Worm (Caenorhabditis elegans) whole organism, L2 larva: ENCODE results near the gene C27C12.3.

ENCODE experiments used
- elt-3 ChIP-seq: sonication (generic microtip); optimal IDR thresholded peaks from 2 replicates; lab custom pipeline; 2017; ENCODE audit warnings: missing biosample characterization, missing genetic modification characterization
- nhr-25 ChIP-seq: fragments of 150-350 bp; sonication (generic microtip); optimal IDR thresholded peaks from 3 replicates; lab custom pipeline; 2014; ENCODE audit warnings: missing biosample characterization, missing genetic modification characterization
- nhr-77 ChIP-seq: fragments of 150-350 bp; optimal IDR thresholded peaks from 2 replicates; lab custom pipeline; 2014; ENCODE audit warnings: missing biosample characterization, missing genetic modification characterization

DNA sequence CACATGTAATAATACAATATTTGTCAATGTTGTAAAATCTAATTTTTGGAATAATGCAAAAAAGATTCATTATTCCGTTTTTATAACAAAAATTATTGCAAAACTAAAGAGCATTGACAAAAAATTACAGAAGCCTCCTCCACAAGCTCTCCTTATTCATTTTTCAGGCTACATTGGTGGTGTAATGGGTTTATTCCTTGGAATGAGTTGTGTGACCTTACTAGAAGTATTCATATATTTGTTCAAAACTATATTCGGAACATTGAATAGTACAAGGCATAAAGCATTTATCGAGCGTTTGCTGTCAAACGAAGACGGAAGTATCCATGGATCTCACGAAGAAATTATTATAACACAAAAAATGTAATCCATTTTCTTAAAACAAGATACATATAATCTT lies 13.7 kb downstream of the C27C12.3 start:
- TF ChIP-seq elt-3 (tag; lab: Kevin White, UChicago) (no peak), nhr-25 (no peak), nhr-77 (tag; lab: Kevin White, UChicago) (no peak)
